Worm (Caenorhabditis elegans) whole organism, early embryonic: ENCODE measurements around the gene srd-39.

Experiments used
- ama-1 ChIP-seq: fragments of 150-350 bp; optimal IDR thresholded peaks from 2 replicates; lab custom pipeline; 2014
- ceh-36 ChIP-seq: sonication (generic microtip); optimal IDR thresholded peaks from 2 replicates; lab custom pipeline; 2016; ENCODE audit warnings: missing genetic modification characterization, inconsistent platforms, missing compliant biosample characterization
- ets-7 ChIP-seq: sonication (generic microtip); optimal IDR thresholded peaks from 2 replicates; lab custom pipeline; 2016; ENCODE audit warnings: missing genotype, missing genetic modification characterization, missing compliant biosample characterization
- hmg-4 ChIP-seq: fragments of 200-800 bp; sonication (Bioruptor generic); optimal IDR thresholded peaks from 2 replicates; lab custom pipeline; 2018; ENCODE audit warnings: mild to moderate bottlenecking, missing genetic modification characterization, missing compliant biosample characterization
- hnd-1 ChIP-seq: sonication (generic microtip); optimal IDR thresholded peaks from 2 replicates; lab custom pipeline; 2016; ENCODE audit warnings: missing genetic modification characterization, missing compliant biosample characterization
- sea-1 ChIP-seq: fragments of 200-800 bp; sonication (Bioruptor generic); conservative IDR thresholded peaks from 2 replicates; pipeline ENCODE4 v1.3.6; 2022; ENCODE audit warnings: missing genetic modification characterization, missing compliant biosample characterization
- tra-4 ChIP-seq: sonication (generic microtip); optimal IDR thresholded peaks from 2 replicates; lab custom pipeline; 2017; ENCODE audit warnings: missing genetic modification characterization, missing compliant biosample characterization

DNA sequence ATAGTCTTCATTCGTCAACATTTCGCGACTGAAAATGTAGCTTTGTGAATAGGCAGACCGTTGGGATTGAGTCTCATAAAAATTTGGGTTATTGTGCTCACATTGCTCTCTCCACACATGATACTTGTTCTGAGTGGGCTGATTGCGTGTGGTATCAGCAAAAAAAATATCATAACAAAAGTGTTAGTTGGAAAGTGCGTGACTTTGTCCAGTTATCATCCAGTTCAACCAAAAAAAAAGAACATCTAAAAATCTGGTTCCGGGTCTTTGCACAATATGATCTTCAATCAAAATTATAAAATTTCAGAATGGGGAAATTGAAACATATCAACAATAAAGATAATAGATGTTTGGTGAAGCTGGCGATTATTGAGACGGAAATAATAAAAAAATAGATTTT, at the start of gene srd-39:
- TF ChIP-seq hnd-1 (tag; lab: Kevin White, UChicago) (no peak), tra-4 (no peak), ets-7 (no peak), hmg-4 (GFP tag; lab: Kevin White, UChicago) (no peak), ceh-36 (tag; lab: Kevin White, UChicago) (no peak), sea-1 (no peak), ama-1 (no peak)
